Fruit fly (Drosophila melanogaster) whole organism, prepupa: ENCODE measurements around the gene CG5810.

ENCODE experiments used
- Blimp-1 ChIP-seq: fragments of 200-800 bp; sonication (Bioruptor generic); optimal IDR thresholded peaks from 3 replicates; lab custom pipeline; 2017; ENCODE audit warnings: missing biosample characterization, missing genetic modification characterization, mild to moderate bottlenecking, moderate library complexity, missing genetic modification reagents
- CG10631 ChIP-seq: fragments of 200-800 bp; sonication (Bioruptor generic); optimal IDR thresholded peaks from 2 replicates; lab custom pipeline; 2016; ENCODE audit warnings: missing biosample characterization, missing genetic modification characterization
- CG10669 ChIP-seq: fragments of 200-800 bp; sonication (Bioruptor generic); optimal IDR thresholded peaks from 3 replicates; lab custom pipeline; 2018; ENCODE audit warnings: missing biosample characterization, mild to moderate bottlenecking, missing genetic modification characterization, moderate library complexity
- CG15336 ChIP-seq: fragments of 200-800 bp; sonication (Bioruptor generic); IDR thresholded peaks from 2 replicates; pipeline ENCODE4 v1.3.6; 2022; ENCODE audit warnings: missing biosample characterization, missing genetic modification characterization
- CG1621 ChIP-seq: fragments of 200-800 bp; sonication (Bioruptor generic); optimal IDR thresholded peaks from 3 replicates; lab custom pipeline; 2018; ENCODE audit warnings: missing biosample characterization, mild to moderate bottlenecking, missing genetic modification characterization
- CG3032 ChIP-seq: fragments of 200-800 bp; optimal IDR thresholded peaks from 2 replicates; lab custom pipeline; 2019; ENCODE audit warnings: missing biosample characterization, mild to moderate bottlenecking, missing genetic modification characterization, moderate library complexity
- CG32006 ChIP-seq: fragments of 200-800 bp; sonication (Bioruptor generic); optimal IDR thresholded peaks from 3 replicates; lab custom pipeline; 2017; ENCODE audit warnings: missing biosample characterization, mild to moderate bottlenecking, missing genetic modification characterization
- CG6163 ChIP-seq: fragments of 200-800 bp; sonication (Bioruptor generic); IDR thresholded peaks from 3 replicates; pipeline ENCODE4 v1.3.6; 2022; ENCODE audit warnings: missing biosample characterization, missing genetic modification characterization
- CG6276 ChIP-seq: fragments of 200-800 bp; sonication (Bioruptor generic); optimal IDR thresholded peaks from 2 replicates; lab custom pipeline; 2017; ENCODE audit warnings: missing biosample characterization, mild to moderate bottlenecking, missing genetic modification characterization
- CG6792 ChIP-seq: fragments of 200-800 bp; sonication (Bioruptor generic); optimal IDR thresholded peaks from 3 replicates; lab custom pipeline; 2016; ENCODE audit warnings: missing biosample characterization, missing genetic modification characterization
- CG6854 ChIP-seq: fragments of 200-800 bp; sonication (Bioruptor generic); optimal IDR thresholded peaks from 2 replicates; lab custom pipeline; 2017; ENCODE audit warnings: missing biosample characterization, mild to moderate bottlenecking, missing genetic modification characterization
- CG7368 ChIP-seq: fragments of 200-800 bp; sonication (Bioruptor generic); optimal IDR thresholded peaks from 3 replicates; lab custom pipeline; 2016; ENCODE audit warnings: missing biosample characterization, missing genetic modification characterization
- CG8119 ChIP-seq: fragments of 200-800 bp; sonication (Bioruptor generic); IDR thresholded peaks from 3 replicates; pipeline ENCODE4 v1.3.6; 2022; ENCODE audit warnings: missing biosample characterization, missing genetic modification characterization
- CG8319 ChIP-seq: fragments of 200-800 bp; sonication (Bioruptor generic); optimal IDR thresholded peaks from 3 replicates; lab custom pipeline; 2016; ENCODE audit warnings: missing biosample characterization, missing genetic modification characterization
- CG8632 ChIP-seq: fragments of 200-800 bp; sonication (Bioruptor generic); optimal IDR thresholded peaks from 3 replicates; lab custom pipeline; 2016; ENCODE audit warnings: missing biosample characterization, missing genetic modification characterization
- Eip78C ChIP-seq: fragments of 200-800 bp; sonication (Bioruptor generic); peaks from one replicate; lab custom pipeline; 2016; ENCODE audit warnings: missing biosample characterization, missing genetic modification characterization
- Eip93F ChIP-seq: fragments of 200-800 bp; sonication (Bioruptor generic); optimal IDR thresholded peaks from 2 replicates; lab custom pipeline; 2016; ENCODE audit warnings: missing biosample characterization, mild to moderate bottlenecking, missing genetic modification characterization
- Gug ChIP-seq: fragments of 200-800 bp; sonication (Bioruptor generic); IDR thresholded peaks from 2 replicates; pipeline ENCODE4 v1.3.6; 2022; ENCODE audit warnings: missing biosample characterization, missing genetic modification characterization
- Hr38 ChIP-seq: sonication (Bioruptor generic); optimal IDR thresholded peaks from 2 replicates; lab custom pipeline; 2016; ENCODE audit warnings: missing biosample characterization, missing genetic modification characterization
- Hr39 ChIP-seq: fragments of 200-800 bp; sonication (Bioruptor generic); optimal IDR thresholded peaks from 2 replicates; lab custom pipeline; 2016; ENCODE audit warnings: missing biosample characterization, missing genetic modification characterization
- Lpt ChIP-seq: fragments of 200-800 bp; sonication (Bioruptor generic); optimal IDR thresholded peaks from 3 replicates; lab custom pipeline; 2016; ENCODE audit warnings: missing biosample characterization, missing genetic modification characterization
- OdsH ChIP-seq: fragments of 200-800 bp; sonication (Bioruptor generic); optimal IDR thresholded peaks from 3 replicates; lab custom pipeline; 2016; ENCODE audit warnings: missing biosample characterization, missing genetic modification characterization
- Sox14 ChIP-seq: fragments of 200-800 bp; sonication (Bioruptor generic); optimal IDR thresholded peaks from 3 replicates; lab custom pipeline; 2016; ENCODE audit warnings: missing biosample characterization, missing genetic modification characterization
- achi ChIP-seq: fragments of 200-800 bp; sonication (Bioruptor generic); optimal IDR thresholded peaks from 3 replicates; lab custom pipeline; 2016; ENCODE audit warnings: missing biosample characterization, missing genetic modification characterization
- dsx ChIP-seq: fragments of 200-800 bp; optimal IDR thresholded peaks from 3 replicates; lab custom pipeline; 2019; ENCODE audit warnings: missing biosample characterization, mild to moderate bottlenecking, missing genetic modification characterization, moderate library complexity; ENCODE audit not compliant: poor library complexity, severe bottlenecking
- esn ChIP-seq: fragments of 200-800 bp; sonication (Bioruptor generic); optimal IDR thresholded peaks from 2 replicates; lab custom pipeline; 2016; ENCODE audit warnings: missing biosample characterization, mild to moderate bottlenecking, missing genetic modification characterization, moderate library complexity
- fkh ChIP-seq: fragments of 200-800 bp; sonication (Bioruptor generic); optimal IDR thresholded peaks from 3 replicates; lab custom pipeline; 2017; ENCODE audit warnings: missing biosample characterization, mild to moderate bottlenecking, missing genetic modification characterization, moderate library complexity
- lz ChIP-seq: fragments of 200-800 bp; sonication (Bioruptor generic); optimal IDR thresholded peaks from 3 replicates; lab custom pipeline; 2016; ENCODE audit warnings: missing biosample characterization, missing genetic modification characterization
- pdm3 ChIP-seq: fragments of 200-800 bp; sonication (Bioruptor generic); optimal IDR thresholded peaks from 3 replicates; lab custom pipeline; 2016; ENCODE audit warnings: missing biosample characterization, missing genetic modification characterization
- salr ChIP-seq, 2 experiments: fragments of 200-800 bp; sonication (Bioruptor generic); optimal IDR thresholded peaks; 3 replicates each; lab custom pipeline; 2016 to 2018; ENCODE audit warnings: missing biosample characterization in 2 of 2, missing genetic modification characterization in 2 of 2, mild to moderate bottlenecking in 1 of 2
- spab ChIP-seq: fragments of 200-800 bp; sonication (Bioruptor generic); optimal IDR thresholded peaks from 2 replicates; lab custom pipeline; 2017; ENCODE audit warnings: missing biosample characterization, mild to moderate bottlenecking, missing genetic modification characterization, missing genetic modification reagents
- vri ChIP-seq: fragments of 200-800 bp; sonication (Bioruptor generic); optimal IDR thresholded peaks from 3 replicates; lab custom pipeline; 2016; ENCODE audit warnings: missing biosample characterization, mild to moderate bottlenecking, missing genetic modification characterization

Gene CG5810

DNA sequence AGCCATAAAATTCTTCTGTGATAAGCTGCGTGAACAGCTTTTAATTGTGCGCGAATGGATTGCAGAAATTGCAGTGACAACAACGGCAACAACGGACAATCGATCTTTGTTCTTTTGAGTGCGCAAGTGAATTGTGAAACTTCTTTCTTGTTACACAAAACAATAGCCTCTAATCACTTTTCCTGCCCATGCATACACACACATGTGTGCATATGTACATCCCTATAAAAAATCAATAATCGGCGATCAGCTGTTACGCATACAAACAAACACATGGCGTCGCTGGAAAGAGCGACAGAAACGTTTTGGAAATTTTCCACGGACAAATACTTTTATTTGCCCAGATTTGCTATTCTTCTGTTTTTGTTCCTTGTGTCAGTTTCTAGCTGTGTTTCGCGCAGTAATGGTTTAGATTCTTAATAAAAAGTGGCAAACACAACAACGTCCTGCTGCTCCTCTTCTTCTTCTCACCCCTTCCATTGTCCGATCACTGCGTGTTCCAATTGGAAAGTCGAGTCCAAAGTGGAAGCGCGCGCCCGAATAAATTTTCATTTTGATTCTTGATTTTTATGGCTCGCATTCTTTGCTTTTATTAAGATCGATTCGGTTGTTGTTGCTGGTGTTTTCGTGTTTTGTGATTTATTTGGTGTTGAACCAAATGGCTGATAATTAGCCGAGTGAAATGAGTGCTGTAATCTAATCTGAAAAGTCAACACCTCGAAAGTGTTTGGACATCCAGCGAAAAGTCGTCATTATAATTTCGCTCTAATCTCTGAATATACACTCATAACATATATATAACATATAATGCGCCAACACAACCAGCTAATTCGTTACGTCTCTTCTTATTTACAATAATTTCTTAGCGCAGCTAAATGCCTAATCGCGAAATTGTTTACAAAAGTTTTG is 6.8 kb upstream of the CG5810 start (continued):
- TF ChIP-seq CG7368 (no peak), CG8119 (GFP tag; lab: Robert Waterston, UW) (no peak), CG10631 (GFP tag; lab: Kevin White, UChicago) (no peak), CG10669 (GFP tag; lab: Kevin White, UChicago) (no peak), Eip93F (GFP tag; lab: Kevin White, UChicago) (peak; percentile 43), CG6854 (GFP tag; lab: Kevin White, UChicago) (peak; percentile 14), salr (GFP tag; optimal IDR thresholded peaks at IDR 0.05; lab: Kevin White, UChicago) (no peak), dsx (GFP tag; lab: Kevin White, UChicago) (no peak), lz (GFP tag; lab: Kevin White, UChicago) (no peak), fkh (peak; percentile 55), Sox14 (GFP tag; lab: Kevin White, UChicago) (peak; percentile 43), vri (GFP tag; lab: Kevin White, UChicago) (peak; percentile 76), CG15336 (GFP tag; lab: Robert Waterston, UW) (no peak), Blimp-1 (no peak), achi (GFP tag; lab: Kevin White, UChicago) (no peak), Hr39 (GFP tag; lab: Kevin White, UChicago) (no peak), esn (GFP tag; lab: Kevin White, UChicago) (no peak), pdm3 (GFP tag; lab: Kevin White, UChicago) (no peak), OdsH (no peak), Hr38 (no peak)

DNA sequence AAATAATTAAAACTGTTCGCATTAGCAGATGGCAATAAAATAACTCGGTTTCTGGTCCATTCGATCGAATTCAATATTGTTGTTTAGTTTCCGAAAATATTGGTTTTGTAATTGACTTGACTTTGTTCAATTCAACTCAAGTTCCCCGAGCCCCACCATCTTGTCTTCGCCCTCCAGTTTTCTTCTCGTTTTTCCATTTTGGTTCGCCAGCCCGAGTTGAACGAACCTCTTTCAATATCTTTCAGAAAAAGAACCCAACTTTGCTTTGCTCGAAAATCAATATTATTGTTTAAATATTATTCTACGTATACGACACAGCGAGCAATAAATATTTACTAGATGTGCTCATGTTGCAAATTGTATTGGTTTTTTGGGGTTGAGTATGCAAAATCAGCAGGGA is 4.9 kb upstream of the CG5810 start:
- peak; percentile 68 for TF ChIP-seq fkh
- TF ChIP-seq CG6854 (GFP tag; lab: Kevin White, UChicago), result no peak

DNA sequence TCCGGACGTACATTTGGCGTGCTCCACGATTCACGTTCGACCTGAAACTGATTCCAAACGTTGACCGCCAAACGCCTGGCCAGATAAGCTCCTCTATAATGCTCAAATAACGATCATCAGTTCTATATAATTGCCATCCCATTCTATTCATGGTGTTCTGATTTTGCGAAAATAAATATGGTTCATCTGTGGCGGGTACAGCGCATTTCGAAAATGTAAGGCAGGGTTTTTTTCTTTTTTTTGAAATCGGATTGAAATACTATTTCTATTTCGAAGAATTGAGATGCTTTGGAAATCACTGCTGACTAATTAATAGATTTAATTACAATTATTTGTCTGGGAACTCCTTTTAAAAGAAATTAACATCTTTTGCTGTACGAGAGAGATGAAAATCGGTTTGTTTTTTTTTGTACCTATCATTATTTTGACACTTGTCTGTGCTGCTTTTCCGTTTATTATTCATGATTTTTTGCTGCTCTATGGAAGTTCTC is 2.5 kb upstream of the CG5810 start, which contains the start of gene cDIP:
Gene cDIP (minus strand): TSS at position 51 of the 491 bp plus-strand sequence.
- TF ChIP-seq CG8319 (GFP tag; lab: Kevin White, UChicago) (no peak), lz (GFP tag; lab: Kevin White, UChicago) (no peak), CG6792 (GFP tag; lab: Kevin White, UChicago) (no peak)
- TF ChIP-seq, all 60 proteins: peak for 0

DNA sequence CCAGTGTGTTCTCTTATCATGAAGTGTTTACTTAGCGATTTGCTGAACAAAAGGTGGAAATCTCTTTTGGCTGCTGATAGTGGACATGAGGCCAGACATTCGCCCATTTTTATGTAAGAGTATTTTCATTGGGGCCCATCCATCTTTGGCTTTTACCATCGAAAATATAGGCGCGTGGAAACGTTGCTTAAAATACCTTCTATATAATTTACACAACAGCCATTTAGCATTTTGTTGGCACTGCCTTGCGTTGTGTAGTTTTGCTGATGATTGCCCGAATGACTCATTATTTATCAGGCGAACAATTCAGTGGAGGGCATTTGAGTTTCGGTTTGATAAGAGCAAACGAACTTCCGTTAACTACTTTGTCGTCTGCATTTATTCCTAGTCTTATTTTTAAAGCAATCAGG is 2.0 kb upstream of the CG5810 start:
- TF ChIP-seq CG1621, result no peak
- peak; percentile 67 for TF ChIP-seq fkh
- no peak for TF ChIP-seq Gug (GFP tag; lab: Robert Waterston, UW)
- TF ChIP-seq CG6854 (GFP tag; lab: Kevin White, UChicago), result no peak
- peak; percentile 34 for TF ChIP-seq CG32006
- peak; percentile 76 for TF ChIP-seq dsx (GFP tag; lab: Kevin White, UChicago)
- TF ChIP-seq vri (GFP tag; lab: Kevin White, UChicago), result peak; percentile 42
- TF ChIP-seq Eip78C, result peak; percentile 59
- 0 out of 3 replicates have a peak, but pooled peaks have one; percentile 21 for TF ChIP-seq CG8119 (GFP tag; lab: Robert Waterston, UW)
- peak; percentile 3 for TF ChIP-seq CG8632 (GFP tag; lab: Kevin White, UChicago)
- TF ChIP-seq, all 60 proteins: peak for 7

DNA sequence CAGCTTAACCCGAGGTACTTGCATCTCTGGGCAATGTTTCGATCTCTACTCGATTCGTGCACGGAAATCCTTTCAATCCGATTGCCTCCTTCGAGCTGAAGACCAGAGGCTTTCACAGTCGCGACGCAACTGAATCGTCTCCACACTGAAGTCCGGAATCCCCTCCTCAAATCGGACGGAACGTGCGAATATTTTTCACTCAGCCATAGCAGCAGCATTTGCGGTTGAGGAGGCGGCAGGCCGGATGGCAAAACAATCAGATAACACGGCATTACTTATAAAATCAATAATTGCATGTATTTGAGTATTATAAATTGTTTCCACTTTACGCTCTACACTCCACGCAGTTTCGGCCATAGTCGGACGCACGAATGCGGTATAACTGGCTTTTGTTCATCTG is 4.5 kb downstream of the CG5810 start, which contains the start of gene Snmp1:
Gene Snmp1 (minus strand): TSS at position 101 of the 400 bp plus-strand sequence.
- TF ChIP-seq vri (GFP tag; lab: Kevin White, UChicago) (no peak), Sox14 (GFP tag; lab: Kevin White, UChicago) (no peak), salr (GFP tag; optimal IDR thresholded peaks at IDR 0.05; lab: Kevin White, UChicago) (no peak), CG10669 (GFP tag; lab: Kevin White, UChicago) (no peak), lz (GFP tag; lab: Kevin White, UChicago) (no peak), CG3032 (tag; lab: Kevin White, UChicago) (no peak), CG6276 (no peak), Gug (GFP tag; lab: Robert Waterston, UW) (no peak), spab (no peak), Lpt (GFP tag; lab: Kevin White, UChicago) (no peak), CG6163 (GFP tag; lab: Robert Waterston, UW) (no peak), CG8632 (GFP tag; lab: Kevin White, UChicago) (no peak)
